Worm (Caenorhabditis elegans) whole organism, L3 larva: ENCODE data around the gene Y73C8C.12.

Source experiments
- ZK546.5 ChIP-seq: sonication (generic microtip); optimal IDR thresholded peaks from 2 replicates; lab custom pipeline; 2017; ENCODE audit warnings: missing biosample characterization, missing genetic modification characterization
- aly-2 ChIP-seq: fragments of 150-350 bp; optimal IDR thresholded peaks from 2 replicates; lab custom pipeline; 2014; ENCODE audit warnings: missing biosample characterization, missing genetic modification characterization
- ama-1 ChIP-seq: fragments of 150-350 bp; optimal IDR thresholded peaks from 2 replicates; lab custom pipeline; 2018
- ceh-28 ChIP-seq: fragments of 150-350 bp; optimal IDR thresholded peaks from 2 replicates; lab custom pipeline; 2014; ENCODE audit warnings: missing biosample characterization, missing genetic modification reagents, missing genetic modification characterization
- ceh-82 ChIP-seq: fragments of 150-350 bp; optimal IDR thresholded peaks from 2 replicates; lab custom pipeline; 2014; ENCODE audit warnings: missing biosample characterization, missing genetic modification characterization
- ceh-9 ChIP-seq: sonication (generic microtip); optimal IDR thresholded peaks from 2 replicates; lab custom pipeline; 2018; ENCODE audit warnings: missing biosample characterization, missing genetic modification characterization
- daf-12 ChIP-seq: fragments of 150-350 bp; optimal IDR thresholded peaks from 2 replicates; lab custom pipeline; 2014; ENCODE audit warnings: missing biosample characterization, missing genetic modification reagents, missing genetic modification characterization
- egl-27 ChIP-seq: sonication (generic microtip); optimal IDR thresholded peaks from 4 replicates; lab custom pipeline; 2017; ENCODE audit warnings: missing biosample characterization, missing genetic modification reagents, missing genetic modification characterization
- elt-1 ChIP-seq: fragments of 150-350 bp; optimal IDR thresholded peaks from 2 replicates; lab custom pipeline; 2014; ENCODE audit warnings: missing biosample characterization, missing genetic modification characterization
- elt-2 ChIP-seq: sonication (generic microtip); optimal IDR thresholded peaks from 2 replicates; lab custom pipeline; 2016; ENCODE audit warnings: missing genetic modification reagents, mild to moderate bottlenecking, missing genetic modification characterization, missing compliant biosample characterization
- elt-3 ChIP-seq, 3 experiments: fragments of 150-350 bp in 1 of 3; sonication (generic microtip) in 2 of 3; optimal IDR thresholded peaks; 2 replicates in 2 of 3; 4 replicates in 1 of 3; lab custom pipeline; 2014 to 2017; ENCODE audit warnings: missing biosample characterization in 3 of 3, missing genetic modification characterization in 3 of 3
- eor-1 ChIP-seq, 2 experiments: fragments of 150-350 bp; optimal IDR thresholded peaks; 2 replicates each; lab custom pipeline; 2014 to 2018; ENCODE audit warnings: missing biosample characterization in 2 of 2, missing genetic modification characterization in 2 of 2
- fkh-10 ChIP-seq: sonication (generic microtip); optimal IDR thresholded peaks from 2 replicates; lab custom pipeline; 2017; ENCODE audit warnings: missing biosample characterization, missing genetic modification reagents, missing genetic modification characterization
- fos-1 ChIP-seq: fragments of 150-350 bp; optimal IDR thresholded peaks from 2 replicates; lab custom pipeline; 2014; ENCODE audit warnings: missing biosample characterization, missing genetic modification characterization
- hmg-11 ChIP-seq: sonication (generic microtip); optimal IDR thresholded peaks from 2 replicates; lab custom pipeline; 2016; ENCODE audit warnings: missing genetic modification characterization, missing compliant biosample characterization
- lin-15B ChIP-seq: fragments of 150-350 bp; optimal IDR thresholded peaks from 2 replicates; lab custom pipeline; 2014; ENCODE audit warnings: missing biosample characterization, missing genetic modification characterization
- lin-39 ChIP-seq: fragments of 150-350 bp; optimal IDR thresholded peaks from 2 replicates; lab custom pipeline; 2018; ENCODE audit warnings: missing biosample characterization, missing genetic modification reagents, missing genetic modification characterization
- mdl-1 ChIP-seq: fragments of 150-350 bp; optimal IDR thresholded peaks from 2 replicates; lab custom pipeline; 2014; ENCODE audit warnings: missing biosample characterization, missing genetic modification characterization
- mml-1 ChIP-seq: fragments of 150-350 bp; sonication (generic microtip); optimal IDR thresholded peaks from 3 replicates; lab custom pipeline; 2014; ENCODE audit warnings: missing biosample characterization, missing genetic modification characterization
- nfya-1 ChIP-seq: sonication (generic microtip); optimal IDR thresholded peaks from 2 replicates; lab custom pipeline; 2017; ENCODE audit warnings: missing genetic modification characterization, mild to moderate bottlenecking, missing compliant biosample characterization, antibody characterized with exemption, moderate library complexity; ENCODE audit not compliant: insufficient read depth
- nhr-11 ChIP-seq: fragments of 150-350 bp; optimal IDR thresholded peaks from 2 replicates; lab custom pipeline; 2014; ENCODE audit warnings: missing biosample characterization, missing genetic modification characterization
- nhr-12 ChIP-seq: fragments of 150-350 bp; optimal IDR thresholded peaks from 2 replicates; lab custom pipeline; 2014; ENCODE audit warnings: missing biosample characterization, missing genetic modification characterization
- nhr-23 ChIP-seq: fragments of 150-350 bp; optimal IDR thresholded peaks from 2 replicates; lab custom pipeline; 2014; ENCODE audit warnings: missing biosample characterization, missing genetic modification reagents, missing genetic modification characterization
- nhr-28 ChIP-seq: fragments of 150-350 bp; optimal IDR thresholded peaks from 2 replicates; lab custom pipeline; 2014; ENCODE audit warnings: missing biosample characterization, missing genetic modification characterization
- nhr-43 ChIP-seq: sonication (generic microtip); optimal IDR thresholded peaks from 2 replicates; lab custom pipeline; 2016; ENCODE audit warnings: mild to moderate bottlenecking, missing genetic modification characterization, missing compliant biosample characterization; ENCODE audit not compliant: poor library complexity, severe bottlenecking
- nhr-67 ChIP-seq: fragments of 150-350 bp; optimal IDR thresholded peaks from 2 replicates; lab custom pipeline; 2014; ENCODE audit warnings: missing biosample characterization, missing genetic modification characterization
- nhr-76 ChIP-seq: fragments of 150-350 bp; sonication (generic microtip); optimal IDR thresholded peaks from 5 replicates; lab custom pipeline; 2014; ENCODE audit warnings: missing biosample characterization, missing genetic modification characterization
- nhr-77 ChIP-seq: fragments of 150-350 bp; optimal IDR thresholded peaks from 2 replicates; lab custom pipeline; 2014; ENCODE audit warnings: missing biosample characterization, missing genetic modification characterization
- pha-4 ChIP-seq: fragments of 150-350 bp; optimal IDR thresholded peaks from 2 replicates; lab custom pipeline; 2014; ENCODE audit warnings: missing biosample characterization, missing genetic modification reagents, missing genetic modification characterization
- pqm-1 ChIP-seq: fragments of 150-350 bp; optimal IDR thresholded peaks from 2 replicates; lab custom pipeline; 2017; ENCODE audit warnings: missing biosample characterization, missing genetic modification characterization, inconsistent platforms
- sea-2 ChIP-seq: fragments of 150-350 bp; sonication (generic microtip); optimal IDR thresholded peaks from 4 replicates; lab custom pipeline; 2014; ENCODE audit warnings: missing biosample characterization, missing genetic modification reagents, missing genetic modification characterization
- snpc-4 ChIP-seq: fragments of 150-350 bp; optimal IDR thresholded peaks from 2 replicates; lab custom pipeline; 2014; ENCODE audit warnings: missing biosample characterization, missing genetic modification characterization
- tbx-2 ChIP-seq: sonication (generic microtip); optimal IDR thresholded peaks from 2 replicates; lab custom pipeline; 2016; ENCODE audit warnings: mild to moderate bottlenecking, missing genetic modification characterization, missing compliant biosample characterization
- unc-39 ChIP-seq: sonication (generic microtip); optimal IDR thresholded peaks from 4 replicates; lab custom pipeline; 2017; ENCODE audit warnings: missing biosample characterization, missing genetic modification characterization
- unc-62 ChIP-seq: fragments of 150-350 bp; sonication (generic microtip); optimal IDR thresholded peaks from 4 replicates; lab custom pipeline; 2014; ENCODE audit warnings: missing biosample characterization, missing genetic modification reagents, missing genetic modification characterization
- zag-1 ChIP-seq: fragments of 150-350 bp; optimal IDR thresholded peaks from 2 replicates; lab custom pipeline; 2014; ENCODE audit warnings: missing biosample characterization, missing genetic modification characterization
- ztf-4 ChIP-seq: fragments of 150-350 bp; optimal IDR thresholded peaks from 2 replicates; lab custom pipeline; 2014; ENCODE audit warnings: missing biosample characterization, missing genetic modification characterization

Y73C8C.12 gene

DNA sequence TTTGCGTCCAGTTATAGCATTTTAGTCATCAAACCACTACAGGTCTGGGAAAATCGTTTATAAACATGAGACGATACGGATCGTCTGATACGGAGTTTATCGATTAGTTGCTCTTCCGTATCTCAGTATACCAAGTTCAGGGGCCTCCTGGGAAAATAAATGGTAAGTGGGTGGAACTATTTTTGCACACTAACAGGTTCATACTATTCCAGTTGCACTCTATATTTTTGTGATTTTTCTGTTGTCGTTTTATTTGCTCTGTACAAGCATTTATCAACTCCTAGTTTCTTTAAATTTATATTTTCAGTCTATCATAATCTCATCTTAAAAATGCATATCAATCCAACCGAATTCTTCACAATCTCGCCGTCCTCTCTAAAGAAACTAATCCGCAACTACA, 10.0 kb upstream of the Y73C8C.12 start, which contains the start of gene Y73C8C.3:
TSS of gene Y73C8C.3 (plus strand) at position 301 of the 400 bp plus-strand sequence.
- TF ChIP-seq elt-3 (tag; optimal IDR thresholded peaks at IDR 0.05; lab: Kevin White, UChicago) (no peak), nhr-77 (no peak), ama-1 (lab: Kevin White, UChicago) (no peak), mdl-1 (tag; lab: Kevin White, UChicago) (no peak), nhr-23 (no peak), nhr-67 (tag; lab: Kevin White, UChicago) (no peak), hmg-11 (tag; lab: Kevin White, UChicago) (no peak), ceh-28 (no peak), nhr-11 (tag; lab: Kevin White, UChicago) (no peak), tbx-2 (tag; lab: Kevin White, UChicago) (no peak), unc-39 (tag; lab: Kevin White, UChicago) (no peak), nhr-28 (tag; lab: Kevin White, UChicago) (no peak), snpc-4 (tag; lab: Kevin White, UChicago) (no peak), fkh-10 (GFP tag; lab: Kevin White, UChicago) (no peak), zag-1 (tag; lab: Kevin White, UChicago) (no peak), lin-15B (no peak), pha-4 (tag; lab: Kevin White, UChicago) (no peak), nfya-1 (tag; lab: Kevin White, UChicago) (no peak), daf-12 (tag; lab: Kevin White, UChicago) (no peak), ztf-4 (no peak)

DNA sequence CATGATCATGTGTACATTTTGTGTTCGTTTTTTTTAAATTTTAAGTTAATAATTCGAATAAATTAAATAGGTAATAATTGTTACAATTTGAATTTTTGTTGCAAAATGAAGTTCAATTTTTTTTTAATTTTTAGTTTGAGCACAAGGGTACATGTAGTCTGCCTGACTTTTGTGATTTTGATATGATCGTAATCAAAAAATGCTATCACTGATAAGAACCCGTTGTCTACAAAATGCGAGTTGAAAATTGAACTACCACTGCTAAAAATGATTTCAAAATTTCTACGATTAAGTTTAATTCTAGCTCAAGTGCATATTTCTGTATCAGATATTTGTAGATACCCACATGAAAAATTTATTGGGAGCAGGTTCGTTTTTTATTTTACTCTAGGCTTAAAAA, 6.8 kb upstream of the Y73C8C.12 start, which contains the start of gene clec-210:
TSS of gene clec-210 (plus strand) at position 211 of the 400 bp plus-strand sequence.
- TF ChIP-seq zag-1 (tag; lab: Kevin White, UChicago): no peak
- TF ChIP-seq ceh-9 (tag; lab: Kevin White, UChicago): no peak
- TF ChIP-seq elt-2 (tag; lab: Kevin White, UChicago): peak; percentile 55
- TF ChIP-seq elt-1: no peak
- no peak for TF ChIP-seq mml-1 (tag; lab: Kevin White, UChicago)
- TF ChIP-seq aly-2: no peak
- no peak for TF ChIP-seq egl-27 (tag; lab: Kevin White, UChicago)
- TF ChIP-seq tbx-2 (tag; lab: Kevin White, UChicago): no peak
- TF ChIP-seq pqm-1 (tag; lab: Kevin White, UChicago): peak; percentile 42
- no peak for TF ChIP-seq nfya-1 (tag; lab: Kevin White, UChicago)
- no peak for TF ChIP-seq mdl-1 (tag; lab: Kevin White, UChicago)
- no peak for TF ChIP-seq daf-12 (tag; lab: Kevin White, UChicago)
- no peak for TF ChIP-seq nhr-11 (tag; lab: Kevin White, UChicago)
- TF ChIP-seq, all 47 proteins: peak for 2

DNA sequence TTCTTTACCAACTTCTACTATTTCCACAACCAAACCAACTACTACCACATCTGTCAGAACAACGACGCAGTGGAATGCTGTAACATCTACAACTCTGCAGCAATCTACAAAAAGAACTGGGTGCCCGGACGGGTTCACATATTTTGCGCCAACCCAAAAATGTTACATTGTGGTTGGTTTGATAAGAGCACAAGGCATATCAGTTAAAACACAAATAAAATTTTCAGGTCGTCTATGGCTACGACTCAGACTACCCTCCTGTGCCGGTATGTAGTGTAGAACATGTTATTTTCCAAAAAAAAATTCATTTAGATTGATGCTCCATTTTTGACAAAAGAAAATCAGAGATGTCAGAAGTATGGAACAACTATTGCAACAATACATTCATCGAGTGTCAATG, 5.8 kb upstream of the Y73C8C.12 start:
- TF ChIP-seq pqm-1 (tag; lab: Kevin White, UChicago) (peak; percentile 19), elt-2 (tag; lab: Kevin White, UChicago) (peak; percentile 47), ama-1 (lab: Kevin White, UChicago) (no peak)
- TF ChIP-seq, all 47 proteins: peak for 2

DNA sequence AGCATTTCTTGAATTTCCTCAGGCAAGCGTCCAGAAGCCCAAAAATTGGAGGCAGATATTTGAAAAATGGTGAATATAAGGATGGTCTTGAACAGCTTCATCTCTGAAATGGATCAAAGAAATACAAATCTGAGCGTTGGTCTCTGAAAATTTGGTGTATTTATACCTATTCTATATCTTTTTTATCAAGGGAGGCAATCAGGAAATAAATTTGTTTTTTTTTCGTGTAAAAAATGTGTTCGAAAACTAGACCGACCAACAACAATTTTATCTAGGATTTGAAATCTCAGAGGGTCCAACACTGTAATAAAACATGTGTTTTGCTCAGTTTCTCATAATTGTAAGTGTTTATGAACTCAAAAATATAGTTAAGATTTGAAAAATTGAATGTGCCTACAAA, 3.3 kb upstream of the Y73C8C.12 start, which contains the start of gene srt-56:
TSS of gene srt-56 (minus strand) at position 101 of the 400 bp plus-strand sequence.
- no peak for TF ChIP-seq sea-2 (GFP tag; lab: Kevin White, UChicago)
- TF ChIP-seq fos-1 (tag; lab: Kevin White, UChicago): no peak
- no peak for TF ChIP-seq mml-1 (tag; lab: Kevin White, UChicago)
- TF ChIP-seq pqm-1 (tag; lab: Kevin White, UChicago): no peak
- TF ChIP-seq eor-1 (tag; optimal IDR thresholded peaks at IDR 0.05; lab: Kevin White, UChicago): no peak
- TF ChIP-seq ama-1 (lab: Kevin White, UChicago): no peak
- no peak for TF ChIP-seq nhr-76 (tag; lab: Kevin White, UChicago)
- TF ChIP-seq nhr-43 (tag; lab: Kevin White, UChicago): no peak
- TF ChIP-seq daf-12 (tag; lab: Kevin White, UChicago): no peak
- TF ChIP-seq nhr-28 (tag; lab: Kevin White, UChicago): no peak
- TF ChIP-seq ceh-28: no peak
- no peak for TF ChIP-seq mdl-1 (tag; lab: Kevin White, UChicago)

DNA sequence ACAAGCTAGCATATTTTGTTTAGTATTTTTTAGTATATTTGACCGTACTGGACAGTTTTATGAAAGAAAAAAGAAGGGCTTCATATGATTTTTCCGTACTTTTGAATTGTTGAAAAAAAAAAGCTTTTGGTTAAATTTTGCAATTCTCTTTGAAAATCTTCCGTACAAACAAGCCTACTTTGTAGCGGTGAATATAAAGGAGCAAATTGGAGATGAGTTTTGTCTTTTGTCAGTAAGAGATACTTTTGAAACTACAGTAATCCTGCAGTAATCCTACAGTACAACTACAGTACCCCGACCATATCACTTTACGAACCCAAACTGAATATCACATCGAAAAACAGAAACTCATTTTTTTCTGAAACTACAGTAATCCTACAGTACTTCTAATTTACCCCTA, 2.6 kb upstream of the Y73C8C.12 start:
- TF ChIP-seq nhr-77 (no peak), lin-39 (no peak), nhr-67 (tag; lab: Kevin White, UChicago) (no peak), nhr-28 (tag; lab: Kevin White, UChicago) (no peak), sea-2 (GFP tag; lab: Kevin White, UChicago) (no peak), nhr-43 (tag; lab: Kevin White, UChicago) (no peak), ceh-28 (no peak), unc-62 (GFP tag; lab: Kevin White, UChicago) (no peak), nhr-76 (tag; lab: Kevin White, UChicago) (no peak), lin-15B (no peak), unc-39 (tag; lab: Kevin White, UChicago) (no peak), mml-1 (tag; lab: Kevin White, UChicago) (no peak), ZK546.5 (tag; lab: Kevin White, UChicago) (no peak), pqm-1 (tag; lab: Kevin White, UChicago) (no peak), ceh-82 (no peak), nhr-12 (tag; lab: Kevin White, UChicago) (no peak), ztf-4 (no peak), pha-4 (tag; lab: Kevin White, UChicago) (no peak), nhr-23 (no peak), ama-1 (lab: Kevin White, UChicago) (no peak)
